Fruit fly (Drosophila melanogaster) S2 (cell line): ENCODE results near the gene GatB.

Source experiments
- CG8478 ChIP-seq: fragments of >200 bp; optimal IDR thresholded peaks from 2 replicates; lab custom pipeline; 2018
- CTCF ChIP-seq, 2 experiments: fragments of >200 bp; optimal IDR thresholded peaks; 2 replicates each; lab custom pipeline; 2018

Gene GatB

dm6 chr3R:24130080-24130479 lies at the start of gene GatB, which contains the start of gene Tsc1:
TSS of gene GatB (minus strand) at chr3R:24130255.
TSS of gene Tsc1 (plus strand) at chr3R:24130307.
- TF ChIP-seq CG8478: no peak
- TF ChIP-seq CTCF (optimal IDR thresholded peaks at IDR 0.05; lab: Kevin White, UChicago): peak in 1 of 2 experiments; percentile 12

- TF ChIP-seq CTCF (optimal IDR thresholded peaks at IDR 0.05; lab: Kevin White, UChicago) (no peak), CG8478 (no peak)
Measured at dm6 chr3R:24172379-24172778, 42.3 kb upstream of the GatB start, which contains the start of gene CG13606. TSS of gene CG13606 (plus strand) at chr3R:24172628.

dm6 chr3R:24169362-24169761 lies 39.3 kb upstream of the GatB start, which contains the start of gene CG5510:
TSS of gene CG5510 (minus strand) at chr3R:24169562.
- no peak for TF ChIP-seq CG8478
- peak in 1 of 2 experiments; percentile 14 for TF ChIP-seq CTCF (optimal IDR thresholded peaks at IDR 0.05; lab: Kevin White, UChicago)

dm6 chr3R:24163556-24164022 lies 33.5 kb upstream of the GatB start, which contains the start of gene Apc2:
TSS of gene Apc2 (plus strand) at chr3R:24163966.
- TF ChIP-seq CG8478 (no peak), CTCF (optimal IDR thresholded peaks at IDR 0.05; lab: Kevin White, UChicago) (no peak)

dm6 chr3R:24162774-24163555 lies 32.9 kb upstream of the GatB start, which contains the start of gene mRpS24:
TSS of gene mRpS24 (minus strand) at chr3R:24163545.
- TF ChIP-seq CG8478: no peak
- no peak for TF ChIP-seq CTCF (optimal IDR thresholded peaks at IDR 0.05; lab: Kevin White, UChicago)

- no peak for TF ChIP-seq CG8478
- TF ChIP-seq CTCF (optimal IDR thresholded peaks at IDR 0.05; lab: Kevin White, UChicago): no peak
Measured at dm6 chr3R:24161173-24161811, 31.2 kb upstream of the GatB start, which contains the start of the genes Myo95E and TBC1d7. TSS of gene Myo95E (minus strand) at chr3R:24161498. TSS of gene TBC1d7 (plus strand) at chr3R:24161727.

dm6 chr3R:24151924-24152809 lies 22.1 kb upstream of the GatB start, which contains the start of the genes p38a and CG6178:
TSS of gene p38a (minus strand) at chr3R:24152321.
TSS of gene CG6178 (plus strand) at chr3R:24152347.
- TF ChIP-seq CG8478 (no peak), CTCF (optimal IDR thresholded peaks at IDR 0.05; lab: Kevin White, UChicago) (no peak)

- TF ChIP-seq CTCF (optimal IDR thresholded peaks at IDR 0.05; lab: Kevin White, UChicago) (no peak), CG8478 (no peak)
Measured at dm6 chr3R:24150103-24150502, 20.0 kb upstream of the GatB start, which contains the start of gene p38c. TSS of gene p38c (minus strand) at chr3R:24150203.

- TF ChIP-seq CG8478 (no peak), CTCF (optimal IDR thresholded peaks at IDR 0.05; lab: Kevin White, UChicago) (no peak)
Measured at dm6 chr3R:24148838-24149237, 18.8 kb upstream of the GatB start, which contains the start of gene Slimp. TSS of gene Slimp (minus strand) at chr3R:24148967.

- TF ChIP-seq CG8478 (no peak), CTCF (optimal IDR thresholded peaks at IDR 0.05; lab: Kevin White, UChicago) (no peak)
Measured at dm6 chr3R:24144542-24144941, 14.5 kb upstream of the GatB start.

dm6 chr3R:24143779-24144178 lies 13.7 kb upstream of the GatB start:
- TF ChIP-seq CG8478: no peak
- no peak for TF ChIP-seq CTCF (optimal IDR thresholded peaks at IDR 0.05; lab: Kevin White, UChicago)

dm6 chr3R:24143372-24143771 lies 13.3 kb upstream of the GatB start:
- TF ChIP-seq CTCF (optimal IDR thresholded peaks at IDR 0.05; lab: Kevin White, UChicago) (no peak), CG8478 (no peak)

dm6 chr3R:24142971-24143370 lies 12.9 kb upstream of the GatB start:
- no peak for TF ChIP-seq CG8478
- TF ChIP-seq CTCF (optimal IDR thresholded peaks at IDR 0.05; lab: Kevin White, UChicago): no peak

- TF ChIP-seq CG8478 (no peak), CTCF (optimal IDR thresholded peaks at IDR 0.05; lab: Kevin White, UChicago) (no peak)
Measured at dm6 chr3R:24141013-24141592, 11.0 kb upstream of the GatB start, which contains the start of gene Kal1. TSS of gene Kal1 (plus strand) at chr3R:24141395.
